Worm (Caenorhabditis elegans) whole organism, L1 larva: ENCODE measurements around the gene pqm-1.

ENCODE experiments used
- aly-2 ChIP-seq: fragments of 150-350 bp; optimal IDR thresholded peaks from 2 replicates; lab custom pipeline; 2014; ENCODE audit warnings: missing biosample characterization, missing genetic modification characterization
- efl-3 ChIP-seq: fragments of 200-800 bp; sonication (Bioruptor generic); optimal IDR thresholded peaks from 2 replicates; lab custom pipeline; 2018; ENCODE audit warnings: mild to moderate bottlenecking, missing genetic modification characterization, missing compliant biosample characterization
- fkh-8 ChIP-seq: sonication (generic microtip); optimal IDR thresholded peaks from 2 replicates; lab custom pipeline; 2016; ENCODE audit warnings: mild to moderate bottlenecking, missing genetic modification characterization, missing compliant biosample characterization
- nhr-12 ChIP-seq: sonication (generic microtip); optimal IDR thresholded peaks from 2 replicates; lab custom pipeline; 2017; ENCODE audit warnings: missing biosample characterization, missing genetic modification characterization
- nhr-19 ChIP-seq: fragments of 200-800 bp; sonication (Bioruptor generic); conservative IDR thresholded peaks from 2 replicates; pipeline ENCODE4 v1.3.6; 2022; ENCODE audit warnings: missing genetic modification characterization, missing compliant biosample characterization
- pqm-1 ChIP-seq: sonication (generic microtip); optimal IDR thresholded peaks from 3 replicates; lab custom pipeline; 2017; ENCODE audit warnings: missing biosample characterization, missing genetic modification characterization
- tbx-2 ChIP-seq: sonication (generic microtip); optimal IDR thresholded peaks from 2 replicates; lab custom pipeline; 2016; ENCODE audit warnings: missing genetic modification characterization, missing compliant biosample characterization
- zag-1 ChIP-seq: fragments of 150-350 bp; optimal IDR thresholded peaks from 2 replicates; lab custom pipeline; 2014; ENCODE audit warnings: missing biosample characterization, missing genetic modification characterization

DNA sequence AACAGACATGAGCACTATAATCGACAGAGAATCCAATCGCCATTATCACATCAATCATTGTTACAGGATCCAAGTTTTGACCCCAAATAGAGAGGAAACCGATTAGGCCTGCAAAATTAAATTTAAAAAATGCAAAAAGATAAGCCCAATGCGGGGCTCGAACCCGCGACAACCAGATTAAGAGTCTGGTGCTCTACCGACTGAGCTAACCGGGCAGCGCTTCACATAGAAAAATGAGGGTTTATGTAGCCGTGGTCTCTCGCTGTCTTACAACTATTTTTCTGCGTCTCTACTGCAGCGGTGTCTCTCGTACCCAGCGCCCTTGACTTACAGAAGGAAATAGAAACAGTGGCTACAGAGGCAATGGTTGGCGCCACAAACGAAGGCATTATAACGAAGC lies 5.3 kb upstream of the pqm-1 start:
- no peak for TF ChIP-seq zag-1 (tag; lab: Kevin White, UChicago)
- peak; percentile 57 for TF ChIP-seq tbx-2
- TF ChIP-seq nhr-12 (tag; lab: Kevin White, UChicago): no peak
- peak; percentile 70 for TF ChIP-seq nhr-19 (GFP tag; lab: Robert Waterston, UW)
- TF ChIP-seq fkh-8: peak; percentile 35
- TF ChIP-seq pqm-1 (tag; lab: Kevin White, UChicago): no peak
- TF ChIP-seq aly-2 (tag; lab: Kevin White, UChicago): peak; percentile 47
- TF ChIP-seq efl-3: no peak
